Fruit fly (Drosophila melanogaster): ENCODE measurements around the gene Mcm6.

The Mcm6 gene

dm6 chrX:6656023-6656594 lies 18.1 kb upstream of the Mcm6 start (continued):
- TF ChIP-seq gsb-n (tag; optimal IDR thresholded peaks at IDR 0.05): peak; percentile 52
- peak; percentile 71 for TF ChIP-seq pb (GFP tag; optimal IDR thresholded peaks at IDR 0.05)
- TF ChIP-seq NFAT (GFP tag; IDR thresholded peaks at IDR 0.05): 0 out of 2 replicates have a peak, but pooled peaks have one; percentile 48
- peak; percentile 53 for TF ChIP-seq CG34376 (GFP tag; optimal IDR thresholded peaks at IDR 0.05)
- TF ChIP-seq CG10274 (GFP tag; optimal IDR thresholded peaks at IDR 0.05): peak; percentile 77
- no peak for TF ChIP-seq Opbp (GFP tag; IDR thresholded peaks at IDR 0.05; ENCODE audit: partially characterized antibody)
- TF ChIP-seq ssp (GFP tag; IDR thresholded peaks at IDR 0.05): peak; percentile 64
- peak; percentile 69 for TF ChIP-seq CG6683 (GFP tag; optimal IDR thresholded peaks at IDR 0.05)
- TF ChIP-seq pho (GFP tag; optimal IDR thresholded peaks at IDR 0.05): peak; percentile 80
- peak; percentile 74 for TF ChIP-seq CG12942 (GFP tag; optimal IDR thresholded peaks at IDR 0.05)
- no peak for TF ChIP-seq sc (optimal IDR thresholded peaks at IDR 0.05)
- peak; percentile 67 for TF ChIP-seq sc (GFP tag; optimal IDR thresholded peaks at IDR 0.05)
- TF ChIP-seq CG13123 (GFP tag; optimal IDR thresholded peaks at IDR 0.05): peak; percentile 74
- TF ChIP-seq CG17568 (GFP tag; optimal IDR thresholded peaks at IDR 0.05): peak; percentile 63
- peak; percentile 55; the same call in 1 of the 2 replicates for TF ChIP-seq Poxn (GFP tag; IDR thresholded peaks at IDR 0.05)
- TF ChIP-seq fd102C (GFP tag; optimal IDR thresholded peaks at IDR 0.05): peak; percentile 17
- TF ChIP-seq CG2199 (GFP tag; IDR thresholded peaks at IDR 0.05): no peak
- TF ChIP-seq crc (GFP tag; optimal IDR thresholded peaks at IDR 0.05): peak; percentile 78
- peak; percentile 79 for TF ChIP-seq Ada2b (GFP tag; IDR thresholded peaks at IDR 0.05)
- TF ChIP-seq trem (tag; optimal IDR thresholded peaks at IDR 0.05): peak; percentile 56
- TF ChIP-seq Ets65A (GFP tag): peak; percentile 97
- peak; percentile 74 for TF ChIP-seq Hand (GFP tag; optimal IDR thresholded peaks at IDR 0.05)
- TF ChIP-seq gro (GFP tag; optimal IDR thresholded peaks at IDR 0.05): peak; percentile 87
- TF ChIP-seq amos (GFP tag; IDR thresholded peaks at IDR 0.05; ENCODE audit: partially characterized antibody): no peak
- TF ChIP-seq Dip2 (GFP tag; IDR thresholded peaks at IDR 0.05): no peak
- TF ChIP-seq chm (GFP tag; IDR thresholded peaks at IDR 0.05): peak; percentile 62; the same call in 1 of the 2 replicates
- no peak for TF ChIP-seq hbn (GFP tag; IDR thresholded peaks at IDR 0.05; ENCODE audit: partially characterized antibody)
- TF ChIP-seq danr (GFP tag; IDR thresholded peaks at IDR 0.05): peak; percentile 72
- TF ChIP-seq tx (GFP tag; optimal IDR thresholded peaks at IDR 0.05): peak; percentile 69
- no peak for TF ChIP-seq tna (GFP tag; IDR thresholded peaks at IDR 0.05; ENCODE audit: partially characterized antibody)
- peak; percentile 92 for TF ChIP-seq CG11504 (tag; optimal IDR thresholded peaks at IDR 0.05)
- peak; percentile 75 for TF ChIP-seq CG11247 (GFP tag; IDR thresholded peaks at IDR 0.05)
- peak; percentile 92 for TF ChIP-seq lab (GFP tag; optimal IDR thresholded peaks at IDR 0.05)
- peak; percentile 26 for TF ChIP-seq CG3838 (GFP tag; optimal IDR thresholded peaks at IDR 0.05)
- TF ChIP-seq ara (GFP tag; IDR thresholded peaks at IDR 0.05): no peak
- peak; percentile 78 for TF ChIP-seq CG7786 (GFP tag; optimal IDR thresholded peaks at IDR 0.05)
- peak; percentile 80 for TF ChIP-seq CG13775 (GFP tag; optimal IDR thresholded peaks at IDR 0.05)
- peak; percentile 77 for TF ChIP-seq CG4820 (GFP tag; optimal IDR thresholded peaks at IDR 0.05)
- TF ChIP-seq chinmo (GFP tag; IDR thresholded peaks at IDR 0.05; ENCODE audit: partially characterized antibody): no peak
- peak; percentile 51 for TF ChIP-seq CG3995 (GFP tag; optimal IDR thresholded peaks at IDR 0.05)
- peak; percentile 86 for TF ChIP-seq phol (tag; optimal IDR thresholded peaks at IDR 0.05)
- peak; percentile 89 for TF ChIP-seq gem (tag; optimal IDR thresholded peaks at IDR 0.05)
- TF ChIP-seq NK7.1 (GFP tag; optimal IDR thresholded peaks at IDR 0.05): peak; percentile 70
- peak; percentile 88; the same call in 1 of the 2 replicates for TF ChIP-seq Atf6 (GFP tag; IDR thresholded peaks at IDR 0.05)
- TF ChIP-seq HLH3B (GFP tag; IDR thresholded peaks at IDR 0.05): peak; percentile 79
- no peak for TF ChIP-seq D (optimal IDR thresholded peaks at IDR 0.05)
- TF ChIP-seq D (GFP tag; optimal IDR thresholded peaks at IDR 0.05): peak; percentile 79
- TF ChIP-seq yki (optimal IDR thresholded peaks at IDR 0.05): no peak
- TF ChIP-seq CG17359 (tag; optimal IDR thresholded peaks at IDR 0.05): peak; percentile 82
- peak; percentile 56 for TF ChIP-seq twi (tag; optimal IDR thresholded peaks at IDR 0.05)
- TF ChIP-seq fd96Cb (tag; optimal IDR thresholded peaks at IDR 0.05): peak; percentile 84
